Fruit fly (Drosophila melanogaster) whole organism, embryonic: Measurements from ENCODE around the gene CG3165.

ENCODE experiments used
- Ada2b ChIP-seq: fragments of 200-800 bp; sonication (Bioruptor generic); IDR thresholded peaks from 2 replicates; pipeline ENCODE4 v1.3.6; 2022; ENCODE audit warnings: missing biosample characterization, missing genetic modification characterization
- Bdp1 ChIP-seq: fragments of 200-800 bp; sonication (Bioruptor generic); optimal IDR thresholded peaks from 3 replicates; lab custom pipeline; 2016; ENCODE audit warnings: missing biosample characterization, missing genetic modification characterization
- CG11456 ChIP-seq: fragments of 200-800 bp; sonication (Bioruptor generic); IDR thresholded peaks from 3 replicates; pipeline ENCODE4 v1.3.6; 2022; ENCODE audit warnings: missing biosample characterization, missing genetic modification characterization
- CG13296 ChIP-seq: fragments of 200-800 bp; sonication (Bioruptor generic); optimal IDR thresholded peaks from 3 replicates; lab custom pipeline; 2018; ENCODE audit warnings: missing biosample characterization, mild to moderate bottlenecking, missing genetic modification characterization
- CG14710 ChIP-seq: fragments of 200-800 bp; sonication (Bioruptor generic); optimal IDR thresholded peaks from 3 replicates; lab custom pipeline; 2019; ENCODE audit warnings: missing biosample characterization, mild to moderate bottlenecking, missing genetic modification characterization, moderate library complexity
- CG15011 ChIP-seq: fragments of 200-800 bp; sonication (Bioruptor generic); optimal IDR thresholded peaks from 3 replicates; lab custom pipeline; 2018; ENCODE audit warnings: missing biosample characterization, mild to moderate bottlenecking, missing genetic modification characterization
- CG1602 ChIP-seq: fragments of 200-800 bp; sonication (Bioruptor generic); optimal IDR thresholded peaks from 3 replicates; lab custom pipeline; 2016; ENCODE audit warnings: missing biosample characterization, missing genetic modification characterization
- CG16813 ChIP-seq: fragments of 200-800 bp; sonication (Bioruptor generic); IDR thresholded peaks from 3 replicates; pipeline ENCODE4 v1.3.6; 2022; ENCODE audit warnings: missing biosample characterization, missing genetic modification characterization; ENCODE audit not compliant: partially characterized antibody
- CG16815 ChIP-seq: fragments of 200-800 bp; sonication (Bioruptor generic); optimal IDR thresholded peaks from 3 replicates; lab custom pipeline; 2017; ENCODE audit warnings: missing biosample characterization, mild to moderate bottlenecking, missing genetic modification characterization
- CG1832 ChIP-seq: fragments of 200-800 bp; sonication (Bioruptor generic); optimal IDR thresholded peaks from 2 replicates; lab custom pipeline; 2017; ENCODE audit warnings: missing biosample characterization, mild to moderate bottlenecking, missing genetic modification characterization, inconsistent platforms
- CG18764 ChIP-seq: fragments of 200-800 bp; sonication (Bioruptor generic); optimal IDR thresholded peaks from 3 replicates; lab custom pipeline; 2016; ENCODE audit warnings: missing biosample characterization, missing genetic modification characterization
- CG2129 ChIP-seq: fragments of 200-800 bp; sonication (Bioruptor generic); IDR thresholded peaks from 2 replicates; pipeline ENCODE4 v1.3.6; 2022; ENCODE audit warnings: missing biosample characterization, missing genetic modification characterization; ENCODE audit not compliant: partially characterized antibody
- CG31224 ChIP-seq: fragments of 200-800 bp; sonication (Bioruptor generic); IDR thresholded peaks from 2 replicates; pipeline ENCODE4 v1.3.6; 2022; ENCODE audit warnings: missing biosample characterization, missing genetic modification characterization
- CG32532 ChIP-seq: fragments of 200-800 bp; sonication (Bioruptor generic); IDR thresholded peaks from 2 replicates; pipeline ENCODE4 v1.3.6; 2022; ENCODE audit warnings: missing biosample characterization, missing genetic modification characterization
- CG3407 ChIP-seq: fragments of 200-800 bp; sonication (Bioruptor generic); optimal IDR thresholded peaks from 2 replicates; lab custom pipeline; 2018; ENCODE audit warnings: missing biosample characterization, mild to moderate bottlenecking, missing genetic modification characterization
- CG3838 ChIP-seq: fragments of 200-800 bp; sonication (Bioruptor generic); optimal IDR thresholded peaks from 3 replicates; lab custom pipeline; 2016; ENCODE audit warnings: missing biosample characterization, missing genetic modification characterization
- CG6175 ChIP-seq: fragments of 200-800 bp; sonication (Bioruptor generic); IDR thresholded peaks from 3 replicates; pipeline ENCODE4 v1.3.6; 2022; ENCODE audit warnings: missing biosample characterization, missing genetic modification characterization
- CG6254 ChIP-seq: fragments of 200-800 bp; sonication (Bioruptor generic); optimal IDR thresholded peaks from 3 replicates; lab custom pipeline; 2017; ENCODE audit warnings: mild to moderate bottlenecking, missing biosample characterization, missing genetic modification reagents, missing genetic modification characterization
- CG6765 ChIP-seq: fragments of 200-800 bp; sonication (Bioruptor generic); optimal IDR thresholded peaks from 3 replicates; lab custom pipeline; 2017; ENCODE audit warnings: missing biosample characterization, mild to moderate bottlenecking, missing genetic modification characterization
- CG7357 ChIP-seq: fragments of 200-800 bp; sonication (Bioruptor generic); IDR thresholded peaks from 3 replicates; pipeline ENCODE4 v1.3.6; 2022; ENCODE audit warnings: missing biosample characterization, missing genetic modification characterization
- CG7372 ChIP-seq: fragments of 200-800 bp; sonication (Bioruptor generic); IDR thresholded peaks from 2 replicates; pipeline ENCODE4 v1.3.6; 2022; ENCODE audit warnings: missing biosample characterization, missing genetic modification characterization
- D ChIP-seq, 2 experiments: fragments of 200-800 bp in 1 of 2; fragments of >200 bp in 1 of 2; sonication (Bioruptor generic) in 1 of 2; optimal IDR thresholded peaks; 2 replicates in 1 of 2; 3 replicates in 1 of 2; lab custom pipeline; 2017; ENCODE audit warnings: mild to moderate bottlenecking in 1 of 2, missing biosample characterization in 1 of 2, missing genetic modification characterization in 1 of 2, missing genetic modification reagents in 1 of 2
- Dll ChIP-seq: fragments of 200-800 bp; sonication (Bioruptor generic); IDR thresholded peaks from 4 replicates; pipeline ENCODE4 v1.3.6; 2022; ENCODE audit warnings: missing biosample characterization, missing genetic modification characterization; ENCODE audit not compliant: partially characterized antibody
- HLHmδ ChIP-seq: fragments of 200-800 bp; sonication (Bioruptor generic); optimal IDR thresholded peaks from 2 replicates; lab custom pipeline; 2018; ENCODE audit warnings: missing biosample characterization, mild to moderate bottlenecking, missing genetic modification characterization, moderate library complexity
- Meics ChIP-seq: fragments of 200-800 bp; sonication (Bioruptor generic); optimal IDR thresholded peaks from 2 replicates; lab custom pipeline; 2017; ENCODE audit warnings: missing biosample characterization, mild to moderate bottlenecking, missing genetic modification characterization
- Nf-YB ChIP-seq: fragments of 200-800 bp; sonication (Bioruptor generic); optimal IDR thresholded peaks from 3 replicates; lab custom pipeline; 2019; ENCODE audit warnings: missing biosample characterization, mild to moderate bottlenecking, missing genetic modification characterization, moderate library complexity
- Scr ChIP-seq: fragments of 200-800 bp; sonication (Bioruptor generic); IDR thresholded peaks from 2 replicates; pipeline ENCODE4 v1.3.6; 2022; ENCODE audit warnings: missing biosample characterization, missing genetic modification characterization; ENCODE audit not compliant: partially characterized antibody
- Stat92E ChIP-seq, 3 experiments: fragments of >200 bp in 2 of 3; fragments of 200-800 bp in 1 of 3; sonication (Bioruptor generic) in 1 of 3; optimal IDR thresholded peaks; 2 replicates each; lab custom pipeline; 2017 to 2019; ENCODE audit warnings: missing biosample characterization in 3 of 3, missing genetic modification characterization in 3 of 3, mild to moderate bottlenecking in 1 of 3, moderate library complexity in 1 of 3
- ab ChIP-seq: fragments of 200-800 bp; sonication (Bioruptor generic); optimal IDR thresholded peaks from 2 replicates; lab custom pipeline; 2016; ENCODE audit warnings: missing biosample characterization, missing genetic modification characterization
- amos ChIP-seq: fragments of 200-800 bp; sonication (Bioruptor generic); IDR thresholded peaks from 2 replicates; pipeline ENCODE4 v1.3.6; 2022; ENCODE audit warnings: missing biosample characterization, missing genetic modification characterization; ENCODE audit not compliant: partially characterized antibody
- bbx ChIP-seq: fragments of 200-800 bp; sonication (Bioruptor generic); IDR thresholded peaks from 2 replicates; pipeline ENCODE4 v1.3.6; 2022; ENCODE audit warnings: missing biosample characterization, missing genetic modification characterization; ENCODE audit not compliant: partially characterized antibody
- cato ChIP-seq: fragments of 200-800 bp; sonication (Bioruptor generic); optimal IDR thresholded peaks from 2 replicates; lab custom pipeline; 2016; ENCODE audit warnings: missing biosample characterization, missing genetic modification characterization, borderline replicate concordance
- caup ChIP-seq: fragments of 200-800 bp; sonication (Bioruptor generic); optimal IDR thresholded peaks from 3 replicates; lab custom pipeline; 2017; ENCODE audit warnings: missing biosample characterization, mild to moderate bottlenecking, missing genetic modification characterization, moderate library complexity; ENCODE audit not compliant: severe bottlenecking
- cg ChIP-seq: fragments of 200-800 bp; sonication (Bioruptor generic); optimal IDR thresholded peaks from 3 replicates; lab custom pipeline; 2019; ENCODE audit warnings: missing biosample characterization, mild to moderate bottlenecking, missing genetic modification characterization, moderate library complexity
- ci ChIP-seq: fragments of 200-800 bp; sonication (Bioruptor generic); IDR thresholded peaks from 3 replicates; pipeline ENCODE4 v1.3.6; 2022; ENCODE audit warnings: missing biosample characterization, missing genetic modification characterization
- crol ChIP-seq: fragments of 200-800 bp; sonication (Bioruptor generic); IDR thresholded peaks from 2 replicates; pipeline ENCODE4 v1.3.6; 2022; ENCODE audit warnings: missing biosample characterization, missing genetic modification characterization
- crp ChIP-seq, 2 experiments: fragments of 200-800 bp; sonication (Bioruptor generic); optimal IDR thresholded peaks; 2 replicates in 1 of 2; 3 replicates in 1 of 2; lab custom pipeline; 2017; ENCODE audit warnings: missing biosample characterization in 2 of 2, missing genetic modification characterization in 2 of 2, mild to moderate bottlenecking in 1 of 2, moderate library complexity in 1 of 2
- emc ChIP-seq: fragments of 200-800 bp; sonication (Bioruptor generic); optimal IDR thresholded peaks from 2 replicates; lab custom pipeline; 2016; ENCODE audit warnings: missing biosample characterization, missing genetic modification characterization
- gsb-n ChIP-seq: fragments of 200-800 bp; sonication (Bioruptor generic); optimal IDR thresholded peaks from 3 replicates; lab custom pipeline; 2018; ENCODE audit warnings: missing biosample characterization, mild to moderate bottlenecking, missing genetic modification characterization
- her ChIP-seq: fragments of 200-800 bp; sonication (Bioruptor generic); optimal IDR thresholded peaks from 2 replicates; lab custom pipeline; 2016; ENCODE audit warnings: missing biosample characterization, missing genetic modification characterization
- klu ChIP-seq: fragments of 200-800 bp; sonication (Bioruptor generic); IDR thresholded peaks from 2 replicates; pipeline ENCODE4 v1.3.6; 2022; ENCODE audit warnings: missing biosample characterization, missing genetic modification characterization
- lmd ChIP-seq: fragments of 200-800 bp; sonication (Bioruptor generic); IDR thresholded peaks from 2 replicates; pipeline ENCODE4 v1.3.6; 2022; ENCODE audit warnings: missing biosample characterization, missing genetic modification characterization
- pum ChIP-seq: fragments of 200-800 bp; sonication (Bioruptor generic); optimal IDR thresholded peaks from 2 replicates; lab custom pipeline; 2016; ENCODE audit warnings: missing biosample characterization, missing genetic modification characterization
- scrt ChIP-seq: fragments of 200-800 bp; sonication (Bioruptor generic); optimal IDR thresholded peaks from 2 replicates; lab custom pipeline; 2018; ENCODE audit warnings: missing biosample characterization, mild to moderate bottlenecking, missing genetic modification characterization, moderate library complexity
- sens ChIP-seq: fragments of 200-800 bp; sonication (Bioruptor generic); peaks from one replicate; lab custom pipeline; 2016; ENCODE audit warnings: missing biosample characterization, missing genetic modification characterization
- sna ChIP-seq: fragments of 200-800 bp; sonication (Bioruptor generic); IDR thresholded peaks from 2 replicates; pipeline ENCODE4 v1.3.6; 2022; ENCODE audit warnings: missing biosample characterization, missing genetic modification characterization; ENCODE audit not compliant: partially characterized antibody
- twi ChIP-seq: fragments of 200-800 bp; optimal IDR thresholded peaks from 2 replicates; lab custom pipeline; 2019; ENCODE audit warnings: missing biosample characterization, mild to moderate bottlenecking, missing genetic modification characterization, moderate library complexity
- unc-4 ChIP-seq: fragments of 200-800 bp; sonication (Bioruptor generic); IDR thresholded peaks from 2 replicates; pipeline ENCODE4 v1.3.6; 2022; ENCODE audit warnings: missing biosample characterization, missing genetic modification characterization; ENCODE audit not compliant: partially characterized antibody
- zf30C ChIP-seq: fragments of 200-800 bp; sonication (Bioruptor generic); optimal IDR thresholded peaks from 3 replicates; lab custom pipeline; 2018; ENCODE audit warnings: missing biosample characterization, mild to moderate bottlenecking, missing genetic modification characterization

CG3165 gene

DNA sequence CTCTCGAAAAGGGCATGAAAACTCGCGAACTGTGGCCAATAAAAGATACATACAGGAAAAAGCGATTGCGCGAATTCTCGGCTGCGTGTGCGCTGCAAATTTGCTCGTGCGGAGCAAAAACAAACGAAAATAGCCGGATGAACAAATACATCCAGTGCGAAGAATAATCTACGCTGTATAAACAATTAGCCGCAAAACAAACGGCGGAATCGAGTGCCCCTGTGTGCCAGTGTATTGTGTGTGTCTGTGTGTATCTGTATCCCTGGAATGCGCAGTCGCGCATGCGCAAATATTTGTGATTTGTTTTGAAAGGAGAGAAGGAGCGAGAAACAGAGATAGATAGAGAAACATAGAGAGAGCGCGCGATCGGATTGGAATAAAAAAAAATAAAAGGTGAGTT, 22.7 kb downstream of the CG3165 start (continued):
- TF ChIP-seq CG3407, result no peak
- TF ChIP-seq pum, result no peak
- TF ChIP-seq Stat92E (GFP tag; optimal IDR thresholded peaks at IDR 0.05; lab: Kevin White, UChicago), result no peak
- TF ChIP-seq CG7372 (GFP tag; lab: Robert Waterston, UW), result no peak
- TF ChIP-seq zf30C (GFP tag; lab: Kevin White, UChicago), result peak; percentile 61
- peak; percentile 92 for TF ChIP-seq CG6254
- TF ChIP-seq her (GFP tag; lab: Kevin White, UChicago), result no peak
- TF ChIP-seq caup (GFP tag; lab: Kevin White, UChicago), result no peak
- no peak for TF ChIP-seq CG11456
- TF ChIP-seq Meics, result no peak
- TF ChIP-seq Ada2b, result no peak
- TF ChIP-seq HLHmδ (GFP tag; lab: Kevin White, UChicago), result no peak
- peak; percentile 15 for TF ChIP-seq sens
- no peak for TF ChIP-seq CG7357
- no peak for TF ChIP-seq CG31224 (GFP tag; lab: Robert Waterston, UW)
- no peak for TF ChIP-seq CG14710 (tag; lab: Kevin White, UChicago)
- no peak for TF ChIP-seq CG18764
- no peak for TF ChIP-seq twi (tag; lab: Kevin White, UChicago)
- no peak for TF ChIP-seq CG13296 (GFP tag; lab: Kevin White, UChicago)
- no peak for TF ChIP-seq CG15011 (GFP tag; lab: Kevin White, UChicago)
- TF ChIP-seq klu (GFP tag; lab: Robert Waterston, UW), result no peak

DNA sequence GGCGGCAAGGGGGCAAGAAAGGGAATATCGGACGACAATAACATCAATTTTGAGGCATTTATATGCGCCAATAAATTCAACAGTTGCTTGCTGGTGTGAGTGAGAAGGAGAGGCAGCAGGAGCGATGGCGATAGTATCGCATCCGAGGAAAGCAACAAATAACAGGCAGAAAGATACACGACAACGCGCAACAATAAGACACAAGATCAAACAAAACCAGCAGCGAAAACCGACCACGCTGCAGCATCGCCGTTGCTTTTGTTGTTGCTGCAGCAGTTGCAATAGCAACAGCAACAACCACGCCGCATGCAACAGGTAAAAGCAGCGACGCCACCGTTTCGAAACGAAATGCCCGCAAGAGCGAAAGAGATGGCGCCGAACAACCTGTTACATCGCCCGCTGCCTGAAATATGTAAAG, 23.6 kb downstream of the CG3165 start:
- TF ChIP-seq Scr (GFP tag; lab: Robert Waterston, UW) (peak; percentile 57), amos (GFP tag; lab: Robert Waterston, UW) (peak; percentile 20; the same call in 1 of the 2 replicates), CG6175 (0 out of 3 replicates have a peak, but pooled peaks have one; percentile 30), CG16815 (GFP tag; lab: Kevin White, UChicago) (no peak), CG32532 (GFP tag; lab: Robert Waterston, UW) (no peak), CG1832 (GFP tag; lab: Kevin White, UChicago) (peak; percentile 43), gsb-n (peak; percentile 26), CG6765 (GFP tag; lab: Kevin White, UChicago) (no peak), CG3838 (GFP tag; lab: Kevin White, UChicago) (peak; percentile 41), Nf-YB (GFP tag; lab: Kevin White, UChicago) (peak; percentile 53), emc (GFP tag; lab: Kevin White, UChicago) (no peak), scrt (GFP tag; lab: Kevin White, UChicago) (peak; percentile 45), CG16813 (GFP tag; lab: Robert Waterston, UW) (peak; percentile 31; the same call in 1 of the 3 replicates), CG1602 (GFP tag; lab: Kevin White, UChicago) (no peak), D (optimal IDR thresholded peaks at IDR 0.05; lab: Kevin White, UChicago) (peak; percentile 91), D (GFP tag; optimal IDR thresholded peaks at IDR 0.05; lab: Kevin White, UChicago) (no peak), CG2129 (peak; percentile 31; the same call in 1 of the 2 replicates), lmd (GFP tag; lab: Robert Waterston, UW) (no peak), ab (GFP tag; lab: Kevin White, UChicago) (no peak), crp (GFP tag; optimal IDR thresholded peaks at IDR 0.05; lab: Kevin White, UChicago) (no peak), cato (no peak), ci (GFP tag; lab: Robert Waterston, UW) (no peak), CG31224 (GFP tag; lab: Robert Waterston, UW) (no peak), bbx (GFP tag; lab: Robert Waterston, UW) (no peak), sna (GFP tag; lab: Robert Waterston, UW) (0 out of 2 replicates have a peak, but pooled peaks have one; percentile 35), Bdp1 (no peak), CG7372 (GFP tag; lab: Robert Waterston, UW) (no peak), crol (GFP tag; lab: Robert Waterston, UW) (0 out of 2 replicates have a peak, but pooled peaks have one; percentile 29), Dll (GFP tag; lab: Robert Waterston, UW) (peak; percentile 54; the same call in 1 of the 4 replicates), unc-4 (0 out of 2 replicates have a peak, but pooled peaks have one; percentile 17), cg (GFP tag; lab: Kevin White, UChicago) (no peak)
